Fruit fly (Drosophila melanogaster): ENCODE results near the gene pros.

DNA sequence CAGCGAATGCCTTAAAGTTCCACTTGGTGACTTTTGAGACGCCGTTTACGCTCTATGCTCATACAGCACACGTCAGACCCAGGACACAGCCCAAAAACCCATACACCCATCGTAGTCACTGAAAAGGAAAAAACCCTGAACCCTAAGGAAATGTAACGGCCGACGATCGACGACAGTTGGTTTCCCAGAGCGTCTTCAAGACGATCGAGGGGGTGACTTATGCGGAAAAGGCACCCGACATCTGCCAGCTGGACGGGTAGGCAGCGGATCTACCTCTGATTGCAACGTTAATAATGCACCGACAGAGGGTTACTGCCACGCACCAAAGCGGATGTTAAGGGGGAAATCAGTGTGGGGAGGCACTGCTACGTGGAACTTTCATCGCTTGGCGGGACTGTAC is 38.0 kb downstream of the pros start:
- TF ChIP-seq usp (GFP tag; optimal IDR thresholded peaks at IDR 0.05) (no peak), Mio (GFP tag; optimal IDR thresholded peaks at IDR 0.05) (no peak), psq (GFP tag; optimal IDR thresholded peaks at IDR 0.05) (no peak), tai (GFP tag; optimal IDR thresholded peaks at IDR 0.05) (no peak), ey (GFP tag; optimal IDR thresholded peaks at IDR 0.05) (no peak), h (GFP tag; optimal IDR thresholded peaks at IDR 0.05) (no peak), Dif (GFP tag; optimal IDR thresholded peaks at IDR 0.05; ENCODE audit: partially characterized antibody) (no peak), GATAd (GFP tag; optimal IDR thresholded peaks at IDR 0.05) (no peak), dsf (GFP tag; optimal IDR thresholded peaks at IDR 0.05; ENCODE audit: borderline replicate concordance) (no peak)
